Fruit fly (Drosophila melanogaster): ENCODE data around the gene arg.

Gene arg

DNA sequence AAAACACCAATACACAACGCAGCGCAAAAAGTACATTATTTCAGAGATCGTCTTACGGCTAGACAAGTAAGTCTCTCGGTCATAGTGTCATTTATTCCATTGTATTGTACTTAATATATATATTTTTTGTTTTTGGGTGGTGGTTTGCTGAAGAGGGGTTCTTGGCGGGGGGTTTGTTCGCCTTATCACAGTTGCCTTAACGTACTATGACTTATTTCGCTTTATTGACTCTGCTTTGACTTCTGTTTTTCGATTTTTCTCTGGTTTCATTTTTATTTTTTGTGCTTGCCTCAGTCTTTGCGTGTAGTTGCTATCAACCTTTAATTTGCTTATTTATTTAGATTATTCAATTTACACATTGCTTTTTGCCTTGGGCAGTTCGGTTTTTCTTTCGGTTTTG, 1.3 kb downstream of the arg start:
- TF ChIP-seq CG14711 (tag; optimal IDR thresholded peaks at IDR 0.05) (no peak), pad (GFP tag; optimal IDR thresholded peaks at IDR 0.05) (no peak), CG33017 (tag; optimal IDR thresholded peaks at IDR 0.05) (no peak), kay (GFP tag; ENCODE audit: borderline replicate concordance) (no peak), CG5204 (GFP tag; optimal IDR thresholded peaks at IDR 0.05) (no peak), Crg-1 (GFP tag; optimal IDR thresholded peaks at IDR 0.05) (no peak), toe (GFP tag; optimal IDR thresholded peaks at IDR 0.05) (no peak)

DNA sequence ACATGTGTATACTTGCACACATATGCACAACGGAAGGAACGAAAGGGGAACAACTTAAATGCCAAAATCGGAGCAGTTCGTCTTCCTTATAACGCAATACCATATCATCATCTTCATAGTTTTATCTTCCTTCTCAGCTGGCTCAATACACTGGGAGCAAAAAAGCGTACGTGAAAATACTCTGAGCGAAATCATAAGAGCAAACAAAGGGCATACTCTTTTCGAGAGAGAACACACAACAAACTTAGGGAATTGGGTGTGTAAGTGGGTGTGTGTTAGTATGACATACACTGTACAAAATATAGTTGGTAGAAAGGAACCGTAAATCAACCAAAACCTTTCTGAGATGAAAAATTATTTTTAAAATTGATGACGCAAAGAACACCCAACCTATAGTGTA, 3.3 kb downstream of the arg start:
- TF ChIP-seq cic (GFP tag; optimal IDR thresholded peaks at IDR 0.05) (no peak), CG1620 (GFP tag; optimal IDR thresholded peaks at IDR 0.05) (no peak), CG7045 (GFP tag; optimal IDR thresholded peaks at IDR 0.05) (no peak), CG5204 (GFP tag; optimal IDR thresholded peaks at IDR 0.05) (no peak), CG7101 (tag; optimal IDR thresholded peaks at IDR 0.05) (no peak), CG11617 (GFP tag; optimal IDR thresholded peaks at IDR 0.05) (no peak), cnc (optimal IDR thresholded peaks at IDR 0.05) (no peak), Crg-1 (GFP tag; optimal IDR thresholded peaks at IDR 0.05) (no peak), pad (GFP tag; optimal IDR thresholded peaks at IDR 0.05) (no peak), CG33017 (tag; optimal IDR thresholded peaks at IDR 0.05) (no peak), tj (GFP tag; optimal IDR thresholded peaks at IDR 0.05) (no peak), ovo (GFP tag; optimal IDR thresholded peaks at IDR 0.05) (no peak)

DNA sequence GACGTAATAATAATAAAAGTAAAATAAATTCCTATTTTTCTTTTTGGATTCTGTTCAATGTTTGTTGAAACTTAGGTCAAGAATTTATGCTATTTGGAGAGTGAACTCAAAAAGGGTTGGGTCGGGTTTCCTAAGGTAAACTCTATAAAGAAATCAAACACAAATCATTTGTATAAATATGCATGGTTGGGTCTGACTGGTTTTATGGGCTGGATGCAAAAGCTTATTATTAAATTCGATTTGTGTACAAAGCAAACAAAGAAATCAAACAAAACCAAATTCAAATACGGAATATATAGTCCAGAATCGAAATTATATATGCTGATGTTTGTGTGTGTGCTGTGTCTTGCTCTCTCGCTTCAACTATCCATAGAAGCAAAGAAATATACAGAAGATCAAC, 6.4 kb downstream of the arg start:
- no peak for TF ChIP-seq CG7101 (tag; optimal IDR thresholded peaks at IDR 0.05)
- TF ChIP-seq pad (GFP tag; optimal IDR thresholded peaks at IDR 0.05) = no peak
- no peak for TF ChIP-seq CG12768 (GFP tag; optimal IDR thresholded peaks at IDR 0.05)
- no peak for TF ChIP-seq bab1 (GFP tag; optimal IDR thresholded peaks at IDR 0.05)

DNA sequence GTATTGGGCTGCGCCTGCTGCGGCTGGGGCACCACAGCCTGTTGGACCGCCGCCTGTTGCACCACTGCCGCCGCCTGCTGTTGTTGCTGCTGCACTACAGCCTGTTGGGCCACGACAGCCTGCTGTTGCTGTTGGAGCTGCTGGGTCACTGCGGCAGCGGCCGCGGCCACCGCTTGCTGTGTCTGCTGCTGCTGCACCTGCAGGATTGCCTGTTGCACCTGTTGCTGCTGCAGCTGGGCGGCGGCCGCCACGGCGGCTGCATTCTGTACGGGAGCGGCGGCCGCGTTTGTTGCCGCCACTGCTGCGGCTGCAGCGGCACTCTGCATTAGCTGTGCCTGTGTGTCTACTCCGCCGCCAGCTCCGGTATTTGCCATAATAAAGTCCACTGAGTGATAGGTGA, 9.6 kb downstream of the arg start:
- no peak for TF ChIP-seq CG14711 (tag; optimal IDR thresholded peaks at IDR 0.05)
- TF ChIP-seq CG33017 (tag; optimal IDR thresholded peaks at IDR 0.05) = no peak
- no peak for TF ChIP-seq CG7045 (GFP tag; optimal IDR thresholded peaks at IDR 0.05)
- no peak for TF ChIP-seq Mnt (GFP tag; optimal IDR thresholded peaks at IDR 0.05)
- no peak for TF ChIP-seq cic (GFP tag; optimal IDR thresholded peaks at IDR 0.05)
- no peak for TF ChIP-seq CG11617 (GFP tag; optimal IDR thresholded peaks at IDR 0.05)
- no peak for TF ChIP-seq Hr96 (GFP tag; optimal IDR thresholded peaks at IDR 0.05)
- TF ChIP-seq Clk (GFP tag; optimal IDR thresholded peaks at IDR 0.05) = no peak
- TF ChIP-seq cnc (optimal IDR thresholded peaks at IDR 0.05) = no peak
- no peak for TF ChIP-seq ovo (GFP tag; optimal IDR thresholded peaks at IDR 0.05)
- no peak for TF ChIP-seq tj (GFP tag; optimal IDR thresholded peaks at IDR 0.05)

DNA sequence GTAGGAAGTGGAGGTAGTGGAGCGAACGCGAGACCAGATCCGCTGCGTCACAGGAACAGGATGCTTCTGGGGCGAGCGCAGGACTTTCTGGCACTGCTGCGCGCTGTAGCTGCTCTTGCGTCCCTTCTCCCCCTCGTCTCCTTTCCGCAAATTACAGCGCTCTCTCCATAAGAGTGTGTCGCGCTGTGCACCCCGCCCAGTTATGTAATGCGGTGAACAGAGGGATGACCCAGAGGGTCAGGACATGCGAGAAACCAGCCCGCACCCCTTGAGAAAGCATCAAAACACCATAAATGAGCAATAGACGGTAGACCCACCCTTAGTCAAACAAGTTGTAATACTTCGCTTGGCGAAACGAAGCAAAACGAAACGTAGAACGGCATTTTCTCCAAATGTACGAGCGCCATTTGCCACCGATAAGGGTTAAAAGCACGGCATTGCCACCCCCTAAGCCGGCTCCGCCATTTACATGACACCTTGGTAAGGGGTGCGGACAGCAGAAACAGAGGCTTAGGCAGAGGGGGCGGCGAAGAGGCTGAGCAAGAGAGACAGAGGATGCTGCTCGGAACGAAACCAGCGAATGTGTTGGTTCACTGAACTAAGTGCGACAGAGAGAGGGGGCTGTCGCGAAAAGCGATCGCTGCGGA, 11.1 kb downstream of the arg start:
- TF ChIP-seq cic (GFP tag; optimal IDR thresholded peaks at IDR 0.05) (no peak), CG1620 (GFP tag; optimal IDR thresholded peaks at IDR 0.05) (no peak), Hr96 (GFP tag; optimal IDR thresholded peaks at IDR 0.05) (no peak), CG5204 (GFP tag; optimal IDR thresholded peaks at IDR 0.05) (no peak), ovo (GFP tag; optimal IDR thresholded peaks at IDR 0.05) (no peak), CG11617 (GFP tag; optimal IDR thresholded peaks at IDR 0.05) (no peak), CG7101 (tag; optimal IDR thresholded peaks at IDR 0.05) (no peak), pad (GFP tag; optimal IDR thresholded peaks at IDR 0.05) (no peak), CG12768 (GFP tag; optimal IDR thresholded peaks at IDR 0.05) (no peak), Clk (GFP tag; optimal IDR thresholded peaks at IDR 0.05) (no peak), bab1 (GFP tag; optimal IDR thresholded peaks at IDR 0.05) (no peak), CG7045 (GFP tag; optimal IDR thresholded peaks at IDR 0.05) (no peak), CG14711 (tag; optimal IDR thresholded peaks at IDR 0.05) (no peak), cnc (optimal IDR thresholded peaks at IDR 0.05) (no peak), kay (GFP tag; ENCODE audit: borderline replicate concordance) (no peak), CG33017 (tag; optimal IDR thresholded peaks at IDR 0.05) (no peak), tj (GFP tag; optimal IDR thresholded peaks at IDR 0.05) (no peak), Crg-1 (GFP tag; optimal IDR thresholded peaks at IDR 0.05) (no peak), toe (GFP tag; optimal IDR thresholded peaks at IDR 0.05) (no peak)

DNA sequence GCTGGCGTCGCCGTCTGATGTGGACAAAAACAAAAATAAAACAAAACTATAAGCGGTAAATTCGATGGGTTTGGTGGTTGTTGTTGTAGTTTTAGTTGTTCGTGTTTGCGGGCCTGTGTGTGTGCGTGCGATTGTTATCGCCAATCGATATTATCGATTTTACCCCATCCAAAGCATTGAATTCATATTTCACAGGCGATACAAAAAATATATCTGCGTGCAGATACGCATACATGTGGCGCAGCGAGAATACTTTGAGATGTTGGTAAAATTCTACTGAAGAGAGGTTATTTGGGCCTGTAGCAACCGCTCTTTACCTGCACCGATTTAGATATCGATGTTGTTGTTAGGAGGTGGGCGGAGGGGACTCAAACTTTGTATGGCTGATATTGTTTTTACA, 12.4 kb downstream of the arg start:
- TF ChIP-seq bab1 (GFP tag; optimal IDR thresholded peaks at IDR 0.05) (no peak), tj (GFP tag; optimal IDR thresholded peaks at IDR 0.05) (no peak), CG14711 (tag; optimal IDR thresholded peaks at IDR 0.05) (no peak), Crg-1 (GFP tag; optimal IDR thresholded peaks at IDR 0.05) (no peak), Mnt (GFP tag; optimal IDR thresholded peaks at IDR 0.05) (no peak), CG7101 (tag; optimal IDR thresholded peaks at IDR 0.05) (no peak), toe (GFP tag; optimal IDR thresholded peaks at IDR 0.05) (no peak), CG11617 (GFP tag; optimal IDR thresholded peaks at IDR 0.05) (no peak), CG5204 (GFP tag; optimal IDR thresholded peaks at IDR 0.05) (no peak), Hr96 (GFP tag; optimal IDR thresholded peaks at IDR 0.05) (no peak), CG12768 (GFP tag; optimal IDR thresholded peaks at IDR 0.05) (no peak), CG1620 (GFP tag; optimal IDR thresholded peaks at IDR 0.05) (no peak), cic (GFP tag; optimal IDR thresholded peaks at IDR 0.05) (no peak), Clk (GFP tag; optimal IDR thresholded peaks at IDR 0.05) (no peak), CG33017 (tag; optimal IDR thresholded peaks at IDR 0.05) (no peak), CG7045 (GFP tag; optimal IDR thresholded peaks at IDR 0.05) (no peak), ovo (GFP tag; optimal IDR thresholded peaks at IDR 0.05) (no peak)

All from whole organism, adult.